Worm (Caenorhabditis elegans) whole organism, young adult: Measurements from ENCODE around the gene Y38E10A.34.

Source experiments
- F10E7.11 ChIP-seq: sonication (generic microtip); optimal IDR thresholded peaks from 2 replicates; lab custom pipeline; 2017; ENCODE audit warnings: mild to moderate bottlenecking, missing genetic modification characterization, moderate library complexity, missing compliant biosample characterization
- ama-1 ChIP-seq, 3 experiments: fragments of 150-350 bp in 1 of 3; sonication (generic microtip) in 2 of 3; optimal IDR thresholded peaks; 2 replicates each; lab custom pipeline; 2014 to 2018; ENCODE audit warnings: missing biosample characterization in 2 of 3, missing genetic modification characterization in 2 of 3, missing genetic modification reagents in 2 of 3
- ceh-58 ChIP-seq: fragments of 200-800 bp; sonication (Bioruptor generic); IDR thresholded peaks from 2 replicates; pipeline ENCODE4 v1.3.6; 2022; ENCODE audit warnings: missing genetic modification characterization, missing compliant biosample characterization
- dpff-1 ChIP-seq: sonication (generic microtip); optimal IDR thresholded peaks from 2 replicates; lab custom pipeline; 2017; ENCODE audit warnings: mild to moderate bottlenecking, missing genetic modification characterization, missing compliant biosample characterization
- dpl-1 ChIP-seq: fragments of 150-350 bp; optimal IDR thresholded peaks from 2 replicates; lab custom pipeline; 2014; ENCODE audit warnings: missing biosample characterization, missing genetic modification reagents, missing genetic modification characterization
- him-1 ChIP-seq: sonication (generic microtip); optimal IDR thresholded peaks from 2 replicates; lab custom pipeline; 2016; ENCODE audit warnings: missing genotype, missing genetic modification reagents, missing genetic modification characterization, missing compliant biosample characterization
- lsl-1 ChIP-seq: fragments of 200-800 bp; sonication (Bioruptor generic); optimal IDR thresholded peaks from 2 replicates; lab custom pipeline; 2018; ENCODE audit warnings: mild to moderate bottlenecking, missing genetic modification characterization, moderate library complexity, missing compliant biosample characterization
- nfya-1 ChIP-seq: sonication (generic microtip); optimal IDR thresholded peaks from 2 replicates; lab custom pipeline; 2017; ENCODE audit warnings: antibody characterized with exemption, missing compliant biosample characterization, missing genetic modification characterization, borderline replicate concordance; ENCODE audit not compliant: insufficient read depth
- pha-4 ChIP-seq: fragments of 150-350 bp; sonication (generic microtip); optimal IDR thresholded peaks from 2 replicates; lab custom pipeline; 2014; ENCODE audit warnings: missing biosample characterization, missing genetic modification reagents, missing genetic modification characterization
- rec-8 ChIP-seq, 2 experiments: sonication (generic microtip); optimal IDR thresholded peaks; 2 replicates each; lab custom pipeline; 2016; ENCODE audit warnings: mild to moderate bottlenecking in 2 of 2, missing genetic modification characterization in 2 of 2, missing genetic modification reagents in 2 of 2, missing genotype in 2 of 2, missing biosample characterization in 1 of 2, missing compliant biosample characterization in 1 of 2, moderate library complexity in 1 of 2
- snpc-1.3 ChIP-seq: sonication (generic microtip); optimal IDR thresholded peaks from 2 replicates; lab custom pipeline; 2017; ENCODE audit warnings: missing genetic modification characterization, mild to moderate bottlenecking, missing compliant biosample characterization, antibody characterized with exemption, moderate library complexity, missing genotype, missing genetic modification reagents; ENCODE audit not compliant: insufficient read depth
- snpc-4 ChIP-seq, 5 experiments: fragments of 150-350 bp in 1 of 5; sonication (generic microtip) in 4 of 5; optimal IDR thresholded peaks; 2 replicates each; lab custom pipeline; 2014 to 2018; ENCODE audit warnings: missing genetic modification characterization in 5 of 5, missing biosample characterization in 3 of 5, antibody characterized with exemption in 2 of 5, mild to moderate bottlenecking in 2 of 5, missing compliant biosample characterization in 2 of 5, missing genotype in 2 of 5, moderate library complexity in 2 of 5, missing genetic modification reagents in 1 of 5

DNA sequence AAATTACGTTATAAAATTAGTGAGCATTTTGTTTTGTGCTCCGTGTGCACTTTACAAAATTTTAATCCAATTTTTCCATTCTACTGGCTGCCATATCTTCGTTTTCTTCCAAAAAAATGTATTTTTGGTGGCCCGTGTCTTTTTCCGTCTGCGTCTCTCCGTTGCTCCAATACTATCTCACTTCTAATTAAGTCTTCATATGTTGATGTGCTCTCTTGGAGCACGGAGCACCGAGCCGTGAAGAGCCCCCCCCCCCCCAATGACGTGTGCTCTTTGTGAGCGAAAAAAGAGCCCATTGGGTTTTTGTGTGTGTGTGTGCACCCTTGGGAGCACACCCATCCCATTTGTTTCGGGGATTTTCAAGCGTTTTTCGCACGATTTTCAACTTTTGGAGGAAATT lies 34.0 kb downstream of the Y38E10A.34 start:
- TF ChIP-seq F10E7.11 (no peak), lsl-1 (GFP tag; lab: Kevin White, UChicago) (no peak), him-1 (tag; lab: Kevin White, UChicago) (no peak), ceh-58 (GFP tag; lab: Robert Waterston, UW) (no peak), ama-1 (optimal IDR thresholded peaks at IDR 0.05; lab: Kevin White, UChicago) (no peak), ama-1 (GFP tag; optimal IDR thresholded peaks at IDR 0.05; lab: Kevin White, UChicago) (no peak), snpc-4 (GFP tag; optimal IDR thresholded peaks at IDR 0.05; lab: Kevin White, UChicago) (no peak), snpc-4 (tag; optimal IDR thresholded peaks at IDR 0.05; lab: Kevin White, UChicago) (no peak), dpl-1 (GFP tag; lab: Kevin White, UChicago) (no peak), snpc-1.3 (no peak), pha-4 (tag; lab: Kevin White, UChicago) (no peak), rec-8 (tag; optimal IDR thresholded peaks at IDR 0.05; lab: Kevin White, UChicago) (no peak), dpff-1 (tag; lab: Kevin White, UChicago) (no peak), nfya-1 (tag; lab: Kevin White, UChicago) (no peak)
